Worm (Caenorhabditis elegans) whole organism, L3 larva: ENCODE data around the gene K09E2.1.

ENCODE experiments used
- ama-1 ChIP-seq: fragments of 150-350 bp; optimal IDR thresholded peaks from 2 replicates; lab custom pipeline; 2018
- ceh-9 ChIP-seq: sonication (generic microtip); optimal IDR thresholded peaks from 2 replicates; lab custom pipeline; 2018; ENCODE audit warnings: missing biosample characterization, missing genetic modification characterization
- daf-12 ChIP-seq: fragments of 150-350 bp; optimal IDR thresholded peaks from 2 replicates; lab custom pipeline; 2014; ENCODE audit warnings: missing biosample characterization, missing genetic modification reagents, missing genetic modification characterization
- fkh-2 ChIP-seq: fragments of 150-350 bp; optimal IDR thresholded peaks from 2 replicates; lab custom pipeline; 2014; ENCODE audit warnings: missing biosample characterization, missing genetic modification reagents, missing genetic modification characterization
- fos-1 ChIP-seq: fragments of 150-350 bp; optimal IDR thresholded peaks from 2 replicates; lab custom pipeline; 2014; ENCODE audit warnings: missing biosample characterization, missing genetic modification characterization
- nhr-12 ChIP-seq: fragments of 150-350 bp; optimal IDR thresholded peaks from 2 replicates; lab custom pipeline; 2014; ENCODE audit warnings: missing biosample characterization, missing genetic modification characterization
- nhr-237 ChIP-seq: fragments of 150-350 bp; optimal IDR thresholded peaks from 2 replicates; lab custom pipeline; 2014; ENCODE audit warnings: missing biosample characterization, missing genetic modification characterization
- nhr-28 ChIP-seq: fragments of 150-350 bp; optimal IDR thresholded peaks from 2 replicates; lab custom pipeline; 2014; ENCODE audit warnings: missing biosample characterization, missing genetic modification characterization
- nhr-43 ChIP-seq: sonication (generic microtip); optimal IDR thresholded peaks from 2 replicates; lab custom pipeline; 2016; ENCODE audit warnings: mild to moderate bottlenecking, missing genetic modification characterization, missing compliant biosample characterization; ENCODE audit not compliant: poor library complexity, severe bottlenecking
- pha-4 ChIP-seq: fragments of 150-350 bp; optimal IDR thresholded peaks from 2 replicates; lab custom pipeline; 2014; ENCODE audit warnings: missing biosample characterization, missing genetic modification reagents, missing genetic modification characterization
- pqm-1 ChIP-seq: fragments of 150-350 bp; optimal IDR thresholded peaks from 2 replicates; lab custom pipeline; 2017; ENCODE audit warnings: missing biosample characterization, missing genetic modification characterization, inconsistent platforms
- unc-39 ChIP-seq: sonication (generic microtip); optimal IDR thresholded peaks from 4 replicates; lab custom pipeline; 2017; ENCODE audit warnings: missing biosample characterization, missing genetic modification characterization
- unc-62 ChIP-seq: fragments of 150-350 bp; sonication (generic microtip); optimal IDR thresholded peaks from 4 replicates; lab custom pipeline; 2014; ENCODE audit warnings: missing biosample characterization, missing genetic modification reagents, missing genetic modification characterization

DNA sequence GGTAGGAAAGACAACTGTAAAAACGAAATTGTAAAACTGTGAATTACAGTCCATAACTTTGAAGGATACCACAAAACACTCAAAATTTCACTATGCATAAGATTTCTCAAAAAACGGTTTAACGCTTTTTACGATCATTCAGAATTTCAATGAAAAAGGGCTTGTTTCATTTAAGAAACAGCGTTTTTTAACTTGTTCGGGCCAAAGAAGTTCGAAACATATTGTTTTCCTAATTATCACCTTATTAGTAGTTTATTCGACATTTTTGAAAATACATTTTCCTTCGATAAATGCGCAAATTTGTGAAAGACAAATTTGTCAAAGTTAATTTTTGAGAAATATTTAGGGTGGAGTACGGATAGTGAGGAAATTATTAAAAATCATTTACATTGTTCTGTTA, 23.1 kb downstream of the K09E2.1 start:
- TF ChIP-seq nhr-237 (tag; lab: Kevin White, UChicago) (no peak), pha-4 (no peak), ceh-9 (tag; lab: Kevin White, UChicago) (no peak), nhr-12 (tag; lab: Kevin White, UChicago) (no peak), nhr-43 (tag; lab: Kevin White, UChicago) (no peak), ama-1 (lab: Kevin White, UChicago) (no peak), fos-1 (no peak), daf-12 (tag; lab: Kevin White, UChicago) (no peak), fkh-2 (no peak), unc-62 (GFP tag; lab: Kevin White, UChicago) (no peak), nhr-28 (tag; lab: Kevin White, UChicago) (no peak), unc-39 (tag; lab: Kevin White, UChicago) (no peak), pqm-1 (tag; lab: Kevin White, UChicago) (no peak)
